Worm (Caenorhabditis elegans) whole organism, L2 larva: ENCODE data around the gene rbm-7.

Experiments used
- blmp-1 ChIP-seq: sonication (generic microtip); optimal IDR thresholded peaks from 2 replicates; lab custom pipeline; 2017; ENCODE audit warnings: missing genetic modification characterization, mild to moderate bottlenecking, missing compliant biosample characterization, antibody characterized with exemption, moderate library complexity; ENCODE audit not compliant: insufficient read depth
- ceh-16 ChIP-seq: fragments of 150-350 bp; optimal IDR thresholded peaks from 2 replicates; lab custom pipeline; 2014; ENCODE audit warnings: missing biosample characterization, missing genetic modification characterization
- elt-3 ChIP-seq: sonication (generic microtip); optimal IDR thresholded peaks from 2 replicates; lab custom pipeline; 2017; ENCODE audit warnings: missing biosample characterization, missing genetic modification characterization
- fos-1 ChIP-seq: fragments of 150-350 bp; optimal IDR thresholded peaks from 2 replicates; lab custom pipeline; 2014; ENCODE audit warnings: missing biosample characterization, missing genetic modification characterization
- nhr-11 ChIP-seq: fragments of 150-350 bp; optimal IDR thresholded peaks from 2 replicates; lab custom pipeline; 2014; ENCODE audit warnings: missing biosample characterization, missing genetic modification characterization
- unc-39 ChIP-seq: fragments of 150-350 bp; optimal IDR thresholded peaks from 2 replicates; lab custom pipeline; 2014; ENCODE audit warnings: missing biosample characterization, missing genetic modification characterization

DNA sequence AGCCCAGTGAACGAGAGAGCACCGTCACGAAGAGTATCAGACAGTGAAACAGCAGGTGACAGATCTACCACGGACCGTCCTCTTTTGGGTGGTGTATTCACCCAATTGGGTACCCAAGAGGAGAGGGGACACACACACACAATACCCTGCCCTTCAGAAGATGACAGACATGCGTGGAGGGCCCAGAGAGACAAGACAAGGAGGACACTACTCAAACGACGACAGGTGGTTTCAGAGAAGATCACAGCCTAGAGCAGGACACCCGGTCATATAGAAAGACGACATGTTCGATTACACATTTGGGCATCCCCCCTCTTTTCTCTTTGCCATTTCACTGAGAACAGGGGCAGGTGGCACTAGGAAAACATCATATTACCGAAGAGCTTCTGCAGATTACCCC, 37.5 kb downstream of the rbm-7 start:
- TF ChIP-seq blmp-1 (tag; lab: Kevin White, UChicago) (no peak), unc-39 (tag; lab: Kevin White, UChicago) (no peak), nhr-11 (no peak), elt-3 (no peak), fos-1 (no peak), ceh-16 (tag; lab: Kevin White, UChicago) (no peak)
